Worm (Caenorhabditis elegans): ENCODE results near the gene prx-13.

DNA sequence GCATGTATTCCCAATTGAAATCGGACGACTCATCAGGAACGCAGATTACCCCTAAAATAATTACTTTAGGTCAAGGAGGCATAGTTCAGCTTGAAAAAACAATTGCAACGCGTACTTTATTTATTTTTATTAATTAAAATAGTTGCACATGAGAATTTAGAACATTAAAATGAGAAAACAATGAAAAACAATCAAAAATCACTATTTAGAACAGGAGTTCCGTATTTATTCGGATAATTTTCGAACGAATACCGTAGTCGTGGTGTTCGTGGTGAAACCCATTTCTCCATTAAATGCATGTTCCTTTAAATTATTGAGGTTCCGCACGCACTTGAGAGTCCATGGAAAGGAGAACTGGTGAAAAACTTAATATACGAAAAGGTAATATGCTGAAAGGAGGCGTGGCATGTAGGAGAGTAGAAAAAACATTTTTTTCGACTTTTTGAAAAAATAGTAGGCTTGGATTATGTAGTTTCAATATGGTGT is 46.4 kb upstream of the prx-13 start, which contains the start of gene puf-8:
- no peak for TF ChIP-seq zag-1 (tag; optimal IDR thresholded peaks at IDR 0.05)
- no peak for TF ChIP-seq lin-39 (tag; optimal IDR thresholded peaks at IDR 0.05)
- TF ChIP-seq fos-1 (tag; optimal IDR thresholded peaks at IDR 0.05): no peak

Data from whole organism, L3 larva.